Worm (Caenorhabditis elegans): ENCODE measurements around the gene nhr-257.
"Not testable (repeated sequence)": the region's sequence is repeated elsewhere in the genome, so short reads cannot be mapped to it uniquely, and the experiment has no call there.

DNA sequence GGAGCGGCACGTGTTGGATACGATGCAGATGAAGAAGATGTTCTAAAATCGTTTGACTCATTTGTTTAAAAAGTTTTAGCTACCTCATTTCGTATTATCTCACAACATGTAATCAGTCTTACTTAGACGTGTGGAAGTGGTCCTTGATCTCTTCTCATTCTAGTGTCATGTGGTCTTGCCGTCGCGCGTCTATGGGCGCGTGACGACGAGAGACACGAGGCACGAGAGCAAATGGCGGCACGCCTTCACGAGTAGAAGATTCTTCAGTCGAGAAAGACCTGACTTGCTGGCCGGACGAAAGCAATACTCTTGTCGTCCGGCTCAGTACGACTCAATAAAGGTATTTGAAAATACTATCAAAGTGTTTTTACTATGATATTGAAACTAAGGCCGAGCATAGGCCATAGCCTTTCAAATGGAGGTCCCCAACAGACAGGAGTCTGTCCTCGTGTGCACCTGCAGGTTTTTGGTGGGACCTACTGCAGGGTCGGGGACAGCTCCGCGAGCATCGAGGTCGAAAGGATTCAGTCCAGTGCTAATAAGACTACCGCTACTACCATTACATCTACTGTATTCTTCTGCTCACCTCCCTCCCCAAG, 36.4 kb upstream of the nhr-257 start, which contains the start of gene fbxa-24:
- not testable (repeated sequence) for TF ChIP-seq ceh-43 (GFP tag; optimal IDR thresholded peaks at IDR 0.05); lsy-2 (tag; optimal IDR thresholded peaks at IDR 0.05); unc-39 (tag; optimal IDR thresholded peaks at IDR 0.05); elt-3 (tag; optimal IDR thresholded peaks at IDR 0.05); unc-62 (GFP tag; optimal IDR thresholded peaks at IDR 0.05)

All from whole organism, mixed stage, embryonic.